Worm (Caenorhabditis elegans) whole organism, late embryonic: Measurements from ENCODE around the gene tmem-258.

Source experiments
- ama-1 ChIP-seq: fragments of 150-350 bp; optimal IDR thresholded peaks from 2 replicates; lab custom pipeline; 2014
- ceh-14 ChIP-seq: sonication (generic microtip); optimal IDR thresholded peaks from 2 replicates; lab custom pipeline; 2016; ENCODE audit warnings: missing genotype, missing genetic modification characterization, missing compliant biosample characterization
- ceh-19 ChIP-seq: fragments of 200-800 bp; sonication (Bioruptor generic); optimal IDR thresholded peaks from 2 replicates; lab custom pipeline; 2018; ENCODE audit warnings: mild to moderate bottlenecking, missing genetic modification characterization, missing compliant biosample characterization
- ceh-22 ChIP-seq: sonication (generic microtip); optimal IDR thresholded peaks from 2 replicates; lab custom pipeline; 2017; ENCODE audit warnings: missing biosample characterization, missing genetic modification characterization
- ceh-9 ChIP-seq: sonication (generic microtip); optimal IDR thresholded peaks from 2 replicates; lab custom pipeline; 2016; ENCODE audit warnings: mild to moderate bottlenecking, missing genetic modification characterization, inconsistent platforms, missing compliant biosample characterization
- dve-1 ChIP-seq: sonication (generic microtip); optimal IDR thresholded peaks from 2 replicates; lab custom pipeline; 2017; ENCODE audit warnings: antibody characterized with exemption, mild to moderate bottlenecking, missing genetic modification characterization, missing compliant biosample characterization
- elt-2 ChIP-seq: sonication (generic microtip); optimal IDR thresholded peaks from 2 replicates; lab custom pipeline; 2016; ENCODE audit warnings: missing genetic modification reagents, missing genetic modification characterization, missing compliant biosample characterization
- hlh-8 ChIP-seq: sonication (generic microtip); optimal IDR thresholded peaks from 2 replicates; lab custom pipeline; 2016; ENCODE audit warnings: missing genotype, missing genetic modification characterization, missing compliant biosample characterization
- nhr-11 ChIP-seq: fragments of 150-350 bp; optimal IDR thresholded peaks from 2 replicates; lab custom pipeline; 2014; ENCODE audit warnings: missing biosample characterization, missing genetic modification characterization
- nhr-232 ChIP-seq: sonication (generic microtip); optimal IDR thresholded peaks from 2 replicates; lab custom pipeline; 2016; ENCODE audit warnings: missing genetic modification characterization, missing compliant biosample characterization
- pat-9 ChIP-seq: fragments of 200-800 bp; sonication (Bioruptor generic); optimal IDR thresholded peaks from 2 replicates; lab custom pipeline; 2018; ENCODE audit warnings: mild to moderate bottlenecking, missing genetic modification characterization, moderate library complexity, missing compliant biosample characterization
- pha-4 ChIP-seq: fragments of 150-350 bp; optimal IDR thresholded peaks from 2 replicates; lab custom pipeline; 2018; ENCODE audit warnings: missing biosample characterization, missing genetic modification reagents, missing genetic modification characterization
- tbx-2 ChIP-seq: sonication (generic microtip); optimal IDR thresholded peaks from 2 replicates; lab custom pipeline; 2016; ENCODE audit warnings: missing genetic modification characterization, missing compliant biosample characterization

DNA sequence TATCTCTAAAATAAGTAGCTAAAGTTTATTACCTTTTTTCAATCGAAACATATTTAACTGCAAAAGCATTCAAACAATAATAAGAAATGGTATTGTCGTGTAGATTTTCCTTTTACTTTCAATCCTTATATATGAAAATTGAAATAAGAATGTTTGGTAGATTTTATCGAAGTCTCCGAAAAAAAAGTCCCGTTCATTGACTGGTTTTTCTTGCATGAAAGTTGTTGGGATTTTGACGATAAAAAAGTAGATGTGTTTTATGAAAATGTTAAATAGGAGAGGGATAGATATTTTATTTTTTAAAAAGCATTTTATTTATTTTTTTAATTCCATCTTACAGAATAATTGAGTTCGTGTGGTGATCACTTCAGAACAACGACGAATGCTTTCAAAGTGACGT lies 47.1 kb upstream of the tmem-258 start, which contains the start of gene C33G8.13:
- no peak for TF ChIP-seq hlh-8 (tag; lab: Kevin White, UChicago)
- TF ChIP-seq pat-9 (tag; lab: Kevin White, UChicago): no peak
- no peak for TF ChIP-seq ceh-9 (tag; lab: Kevin White, UChicago)
- no peak for TF ChIP-seq ama-1 (lab: Kevin White, UChicago)
- no peak for TF ChIP-seq ceh-22 (tag; lab: Kevin White, UChicago)
- no peak for TF ChIP-seq ceh-19
- TF ChIP-seq nhr-11 (tag; lab: Kevin White, UChicago): no peak
- TF ChIP-seq elt-2 (tag; lab: Kevin White, UChicago): no peak
- no peak for TF ChIP-seq nhr-232 (tag; lab: Kevin White, UChicago)
- no peak for TF ChIP-seq dve-1 (tag; lab: Kevin White, UChicago)
- no peak for TF ChIP-seq pha-4 (tag; lab: Kevin White, UChicago)
- TF ChIP-seq tbx-2 (tag; lab: Kevin White, UChicago): no peak
- TF ChIP-seq ceh-14 (tag; lab: Kevin White, UChicago): no peak
